Fruit fly (Drosophila melanogaster): ENCODE measurements around the gene Cox11.

Gene Cox11

dm6 chr2L:5526738-5527137 is at the start of gene Cox11:
Cox11 (plus strand) TSS chr2L:5526957.
- TF ChIP-seq pan (optimal IDR thresholded peaks at IDR 0.05) (no peak), Dll (optimal IDR thresholded peaks at IDR 0.05) (no peak)

DNA sequence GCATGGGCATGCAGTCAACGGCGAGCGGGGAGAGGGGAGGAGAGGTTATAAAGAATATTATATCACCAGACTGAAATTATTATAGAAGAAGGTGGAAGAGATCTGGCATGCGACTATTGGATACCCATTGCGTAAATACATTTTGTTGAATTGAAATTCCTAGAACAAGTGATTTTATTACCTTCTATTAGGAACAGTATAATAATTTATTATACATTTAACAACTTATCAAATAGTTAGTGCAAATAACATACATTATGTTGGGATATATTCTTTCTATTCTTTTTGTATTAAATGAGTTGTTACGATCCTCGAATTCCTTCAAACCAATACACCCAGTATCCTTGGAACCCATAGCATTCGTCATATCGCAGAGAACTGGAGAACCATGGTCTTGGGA is 48.5 kb upstream of the Cox11 start:
- TF ChIP-seq EcR (GFP tag; optimal IDR thresholded peaks at IDR 0.05): no peak
- no peak for TF ChIP-seq usp (GFP tag; optimal IDR thresholded peaks at IDR 0.05)
- TF ChIP-seq psq (optimal IDR thresholded peaks at IDR 0.05): no peak
- TF ChIP-seq pan (optimal IDR thresholded peaks at IDR 0.05): no peak
- no peak for TF ChIP-seq Dll (optimal IDR thresholded peaks at IDR 0.05)
- TF ChIP-seq CG8478 (optimal IDR thresholded peaks at IDR 0.05): no peak

- TF ChIP-seq Dll (optimal IDR thresholded peaks at IDR 0.05): no peak
- no peak for TF ChIP-seq psq (optimal IDR thresholded peaks at IDR 0.05)
- no peak for TF ChIP-seq usp (GFP tag; optimal IDR thresholded peaks at IDR 0.05)
- TF ChIP-seq EcR (GFP tag; optimal IDR thresholded peaks at IDR 0.05): no peak
- TF ChIP-seq pan (optimal IDR thresholded peaks at IDR 0.05): no peak
- no peak for TF ChIP-seq CG8478 (optimal IDR thresholded peaks at IDR 0.05)
Observed at dm6 chr2L:5479128-5479527, 47.6 kb upstream of the Cox11 start.

DNA sequence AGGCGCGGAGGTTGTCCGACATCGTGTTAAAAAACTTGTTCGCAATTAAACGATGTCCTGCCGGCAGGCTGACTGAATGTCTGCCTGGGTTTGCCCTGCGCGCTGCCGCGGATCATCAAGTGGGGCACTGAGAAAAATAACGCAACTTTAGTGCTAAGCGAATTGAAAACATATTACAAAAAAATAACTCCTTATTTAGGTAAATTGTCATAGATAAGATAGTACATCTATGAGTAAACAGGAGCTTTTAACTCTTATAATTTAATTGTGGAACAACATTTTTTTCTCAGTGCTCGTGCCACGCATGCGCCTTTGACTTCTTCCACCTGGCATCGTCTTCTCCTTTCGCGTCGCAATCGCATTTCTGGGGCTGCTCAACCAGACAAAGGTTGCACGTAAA is 46.8 kb upstream of the Cox11 start:
- TF ChIP-seq CG8478 (optimal IDR thresholded peaks at IDR 0.05) (no peak), psq (optimal IDR thresholded peaks at IDR 0.05) (no peak), Dll (optimal IDR thresholded peaks at IDR 0.05) (no peak), EcR (GFP tag; optimal IDR thresholded peaks at IDR 0.05) (no peak), pan (optimal IDR thresholded peaks at IDR 0.05) (no peak), usp (GFP tag; optimal IDR thresholded peaks at IDR 0.05) (no peak)

- no peak for TF ChIP-seq EcR (GFP tag; optimal IDR thresholded peaks at IDR 0.05)
- no peak for TF ChIP-seq pan (optimal IDR thresholded peaks at IDR 0.05)
- no peak for TF ChIP-seq CG8478 (optimal IDR thresholded peaks at IDR 0.05)
Observed at dm6 chr2L:5483093-5483492, 43.7 kb upstream of the Cox11 start.

- TF ChIP-seq Dll (optimal IDR thresholded peaks at IDR 0.05) (no peak), pan (optimal IDR thresholded peaks at IDR 0.05) (no peak), EcR (GFP tag; optimal IDR thresholded peaks at IDR 0.05) (no peak)
Observed at dm6 chr2L:5489084-5489617, 37.6 kb upstream of the Cox11 start.

DNA sequence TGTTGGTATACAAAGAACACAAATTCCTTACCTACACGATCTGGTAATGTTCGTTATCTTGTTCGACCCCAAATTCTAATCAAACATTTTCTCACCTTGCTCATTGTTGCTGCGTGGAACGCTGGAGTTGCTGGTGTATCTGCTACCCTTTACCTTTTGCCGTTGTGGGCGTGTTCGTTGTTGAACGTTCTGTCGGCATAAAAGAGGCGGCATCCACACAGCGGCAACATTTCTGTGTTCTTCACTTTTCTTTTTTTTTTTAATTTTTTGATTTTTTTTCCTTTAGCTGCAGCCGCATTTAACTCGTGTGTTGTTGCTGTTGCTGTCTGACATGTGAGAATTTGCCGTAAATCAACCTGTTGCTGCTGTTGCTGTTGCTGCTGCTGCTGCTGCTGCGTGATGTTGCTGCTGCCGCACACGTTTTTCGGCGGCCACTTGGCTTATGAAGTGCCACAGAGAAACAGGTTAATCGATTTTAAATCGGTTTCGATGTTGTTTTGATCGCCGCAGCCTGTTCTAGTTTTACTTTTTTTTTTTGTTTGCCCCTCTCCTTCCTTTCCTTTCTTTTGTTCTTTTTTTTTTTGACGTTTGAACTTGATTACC is 36.9 kb upstream of the Cox11 start:
- TF ChIP-seq psq (optimal IDR thresholded peaks at IDR 0.05) (no peak), usp (GFP tag; optimal IDR thresholded peaks at IDR 0.05) (no peak), Dll (optimal IDR thresholded peaks at IDR 0.05) (no peak), pan (optimal IDR thresholded peaks at IDR 0.05) (no peak), CG8478 (optimal IDR thresholded peaks at IDR 0.05) (no peak), EcR (GFP tag; optimal IDR thresholded peaks at IDR 0.05) (no peak)

DNA sequence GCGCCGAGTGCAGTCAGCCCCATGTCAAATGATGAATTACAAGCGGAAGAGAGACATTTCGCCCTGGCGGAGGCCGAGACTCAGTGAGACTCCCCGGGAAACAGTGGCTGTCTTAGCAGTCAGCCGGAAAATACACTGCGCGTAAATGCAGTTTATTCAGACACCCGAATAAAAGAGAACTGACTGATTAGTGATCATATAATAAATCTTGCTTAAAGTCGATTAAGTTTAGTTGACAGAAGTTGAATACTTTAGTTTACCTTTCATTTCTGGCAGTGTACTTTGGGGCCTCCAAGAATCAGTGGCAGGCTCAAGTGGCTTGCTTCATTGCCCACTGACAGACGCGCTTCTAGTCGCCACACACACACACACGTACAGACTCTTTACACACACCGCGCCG is 35.5 kb upstream of the Cox11 start:
- no peak for TF ChIP-seq EcR (GFP tag; optimal IDR thresholded peaks at IDR 0.05)
- no peak for TF ChIP-seq usp (GFP tag; optimal IDR thresholded peaks at IDR 0.05)
- no peak for TF ChIP-seq CG8478 (optimal IDR thresholded peaks at IDR 0.05)
- no peak for TF ChIP-seq pan (optimal IDR thresholded peaks at IDR 0.05)
- TF ChIP-seq Dll (optimal IDR thresholded peaks at IDR 0.05): no peak
- TF ChIP-seq psq (optimal IDR thresholded peaks at IDR 0.05): no peak

DNA sequence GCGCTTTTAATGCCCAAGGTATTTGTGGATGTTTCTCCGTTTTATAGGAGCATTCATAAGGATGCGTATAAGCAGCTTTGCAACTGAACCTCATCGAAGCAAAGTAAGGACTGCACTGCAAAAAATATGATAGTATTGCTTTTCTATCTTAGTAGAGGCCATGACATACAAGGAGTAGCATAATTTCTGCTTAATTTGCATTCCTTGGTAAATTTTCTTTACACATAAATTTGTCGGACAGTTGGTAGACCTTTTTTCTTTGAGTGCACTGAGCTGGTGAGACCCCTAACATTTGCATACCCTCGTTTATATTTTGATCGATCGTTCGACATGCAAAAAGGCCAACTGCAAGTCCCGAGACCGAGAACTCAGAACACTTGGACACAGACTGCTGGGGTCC is 33.8 kb upstream of the Cox11 start:
- TF ChIP-seq Dll (optimal IDR thresholded peaks at IDR 0.05): no peak
- no peak for TF ChIP-seq psq (optimal IDR thresholded peaks at IDR 0.05)
- TF ChIP-seq usp (GFP tag; optimal IDR thresholded peaks at IDR 0.05): no peak
- TF ChIP-seq pan (optimal IDR thresholded peaks at IDR 0.05): no peak
- TF ChIP-seq CG8478 (optimal IDR thresholded peaks at IDR 0.05): no peak
- no peak for TF ChIP-seq EcR (GFP tag; optimal IDR thresholded peaks at IDR 0.05)

dm6 chr2L:5493907-5494404 is 32.8 kb upstream of the Cox11 start:
- TF ChIP-seq Dll (optimal IDR thresholded peaks at IDR 0.05): no peak

DNA sequence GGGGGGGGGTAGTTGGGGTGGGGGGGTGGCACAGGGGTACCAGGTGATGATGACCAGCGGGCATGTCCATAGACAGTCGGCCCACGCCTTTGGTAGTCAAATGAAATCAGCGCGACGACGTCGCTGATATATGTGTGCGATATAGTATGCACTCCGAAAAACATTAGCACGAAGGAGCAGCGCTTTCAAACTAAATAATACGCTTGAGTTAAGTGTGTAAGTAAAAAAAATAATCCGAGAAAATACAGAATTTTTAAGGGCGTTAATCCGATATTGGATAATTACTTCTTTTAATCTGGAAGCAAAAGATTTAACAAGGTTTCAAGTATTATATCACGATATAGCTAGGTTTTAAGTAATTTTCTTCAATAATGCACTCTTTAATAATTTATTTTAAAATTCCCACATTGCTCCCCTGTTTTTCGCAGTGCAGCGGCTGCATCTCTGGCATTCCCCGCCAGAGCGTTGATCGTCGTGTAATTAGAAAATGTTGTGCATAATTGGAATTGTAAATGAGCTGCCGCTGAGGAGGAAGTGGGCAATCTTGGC is 31.9 kb upstream of the Cox11 start:
- TF ChIP-seq psq (optimal IDR thresholded peaks at IDR 0.05): no peak
- no peak for TF ChIP-seq usp (GFP tag; optimal IDR thresholded peaks at IDR 0.05)
- TF ChIP-seq CG8478 (optimal IDR thresholded peaks at IDR 0.05): no peak
- no peak for TF ChIP-seq Dll (optimal IDR thresholded peaks at IDR 0.05)
- no peak for TF ChIP-seq pan (optimal IDR thresholded peaks at IDR 0.05)
- TF ChIP-seq EcR (GFP tag; optimal IDR thresholded peaks at IDR 0.05): no peak

DNA sequence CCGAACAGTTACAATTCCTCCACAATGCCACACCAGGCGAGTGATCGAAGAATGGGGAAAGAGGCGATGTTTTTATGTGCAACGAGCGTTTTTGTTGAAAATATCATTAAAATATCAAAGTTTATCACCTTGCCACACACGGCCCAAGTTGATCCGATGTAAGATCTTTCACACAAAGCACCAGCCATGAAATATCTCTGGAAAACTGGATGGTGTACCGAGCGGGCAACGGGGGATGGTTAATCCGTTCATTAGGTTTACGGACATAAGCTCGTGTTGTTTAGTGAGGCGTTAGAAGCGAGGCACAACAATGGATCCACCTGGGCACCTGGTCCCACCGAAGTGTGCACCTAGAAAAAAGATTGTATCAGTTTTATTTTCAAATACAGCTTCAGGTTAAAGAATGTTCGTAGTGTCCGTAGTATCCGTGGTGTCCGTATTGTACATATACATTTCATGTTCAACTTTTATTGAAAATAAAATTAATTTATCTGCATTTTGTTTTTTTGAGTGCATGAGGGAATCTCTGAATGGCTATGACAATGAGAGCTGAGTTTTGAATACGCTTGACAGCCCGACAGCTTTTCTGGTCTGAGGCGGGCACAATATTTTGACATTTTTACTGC is 30.2 kb upstream of the Cox11 start:
- TF ChIP-seq CG8478 (optimal IDR thresholded peaks at IDR 0.05): no peak
- TF ChIP-seq usp (GFP tag; optimal IDR thresholded peaks at IDR 0.05): no peak
- no peak for TF ChIP-seq psq (optimal IDR thresholded peaks at IDR 0.05)
- no peak for TF ChIP-seq Dll (optimal IDR thresholded peaks at IDR 0.05)
- TF ChIP-seq pan (optimal IDR thresholded peaks at IDR 0.05): no peak
- no peak for TF ChIP-seq EcR (GFP tag; optimal IDR thresholded peaks at IDR 0.05)

- no peak for TF ChIP-seq EcR (GFP tag; optimal IDR thresholded peaks at IDR 0.05)
- no peak for TF ChIP-seq pan (optimal IDR thresholded peaks at IDR 0.05)
- no peak for TF ChIP-seq CG8478 (optimal IDR thresholded peaks at IDR 0.05)
- no peak for TF ChIP-seq Dll (optimal IDR thresholded peaks at IDR 0.05)
- no peak for TF ChIP-seq psq (optimal IDR thresholded peaks at IDR 0.05)
- no peak for TF ChIP-seq usp (GFP tag; optimal IDR thresholded peaks at IDR 0.05)
Observed at dm6 chr2L:5499458-5499857, 27.3 kb upstream of the Cox11 start.

Data from whole organism.